Worm (Caenorhabditis elegans) whole organism, dauer: ENCODE results near the gene efk-1.

Experiments
- unc-62 ChIP-seq: sonication (generic microtip); optimal IDR thresholded peaks from 2 replicates; lab custom pipeline; 2017; ENCODE audit warnings: missing biosample characterization, missing genetic modification reagents, missing genetic modification characterization

efk-1 gene

ce11 chrIII:6168497-6169227 lies at the start of gene efk-1:
Gene efk-1, minus strand, starts transcription at chrIII:6168547.
- no peak for TF ChIP-seq unc-62 (GFP tag; lab: Kevin White, UChicago)

- TF ChIP-seq unc-62 (GFP tag; lab: Kevin White, UChicago), result no peak
Observed at ce11 chrIII:6216833-6217466, 48.6 kb upstream of the efk-1 start, which contains the start of gene hot-4. Gene hot-4, plus strand, starts transcription at chrIII:6217416.

- TF ChIP-seq unc-62 (GFP tag; lab: Kevin White, UChicago), result no peak
Observed at ce11 chrIII:6215943-6216342, 47.6 kb upstream of the efk-1 start.

ce11 chrIII:6215476-6215875 lies 47.1 kb upstream of the efk-1 start, which contains the start of gene C23G10.11:
Gene C23G10.11, minus strand, starts transcription at chrIII:6215576.
- no peak for TF ChIP-seq unc-62 (GFP tag; lab: Kevin White, UChicago)

- no peak for TF ChIP-seq unc-62 (GFP tag; lab: Kevin White, UChicago)
Observed at ce11 chrIII:6213915-6214314, 45.6 kb upstream of the efk-1 start, which contains the start of gene C23G10.10. Gene C23G10.10, minus strand, starts transcription at chrIII:6214015.

ce11 chrIII:6210215-6210822 lies 42.0 kb upstream of the efk-1 start:
- TF ChIP-seq unc-62 (GFP tag; lab: Kevin White, UChicago), result no peak

- no peak for TF ChIP-seq unc-62 (GFP tag; lab: Kevin White, UChicago)
Observed at ce11 chrIII:6208984-6209383, 40.6 kb upstream of the efk-1 start, which contains the start of gene C23G10.1. Gene C23G10.1, plus strand, starts transcription at chrIII:6209284.

- TF ChIP-seq unc-62 (GFP tag; lab: Kevin White, UChicago), result no peak
Observed at ce11 chrIII:6207881-6208280, 39.5 kb upstream of the efk-1 start, which contains the start of gene C23G10.2. Gene C23G10.2, plus strand, starts transcription at chrIII:6208064.

- TF ChIP-seq unc-62 (GFP tag; lab: Kevin White, UChicago), result no peak
Observed at ce11 chrIII:6207046-6207445, 38.7 kb upstream of the efk-1 start.

ce11 chrIII:6206161-6206853 lies 38.0 kb upstream of the efk-1 start, which contains the start of the genes sna-3 and rps-3:
Gene sna-3, minus strand, starts transcription at chrIII:6206211.
Gene rps-3, plus strand, starts transcription at chrIII:6206803.
- TF ChIP-seq unc-62 (GFP tag; lab: Kevin White, UChicago), result no peak

- no peak for TF ChIP-seq unc-62 (GFP tag; lab: Kevin White, UChicago)
Observed at ce11 chrIII:6202440-6202839, 34.1 kb upstream of the efk-1 start.

ce11 chrIII:6201325-6201724 lies 33.0 kb upstream of the efk-1 start:
- no peak for TF ChIP-seq unc-62 (GFP tag; lab: Kevin White, UChicago)

- TF ChIP-seq unc-62 (GFP tag; lab: Kevin White, UChicago), result no peak
Observed at ce11 chrIII:6198378-6199234, 30.3 kb upstream of the efk-1 start, which contains the start of the genes C23G10.7 and rpn-2. Gene C23G10.7, minus strand, starts transcription at chrIII:6198414. Gene rpn-2, plus strand, starts transcription at chrIII:6199184.

- no peak for TF ChIP-seq unc-62 (GFP tag; lab: Kevin White, UChicago)
Observed at ce11 chrIII:6195718-6196117, 27.4 kb upstream of the efk-1 start.
